Fruit fly (Drosophila melanogaster): Measurements from ENCODE around the gene NAAT1.
A peak's percentile ranks its signal among the peaks of the same experiment; 100 is the strongest.

NAAT1 gene

DNA sequence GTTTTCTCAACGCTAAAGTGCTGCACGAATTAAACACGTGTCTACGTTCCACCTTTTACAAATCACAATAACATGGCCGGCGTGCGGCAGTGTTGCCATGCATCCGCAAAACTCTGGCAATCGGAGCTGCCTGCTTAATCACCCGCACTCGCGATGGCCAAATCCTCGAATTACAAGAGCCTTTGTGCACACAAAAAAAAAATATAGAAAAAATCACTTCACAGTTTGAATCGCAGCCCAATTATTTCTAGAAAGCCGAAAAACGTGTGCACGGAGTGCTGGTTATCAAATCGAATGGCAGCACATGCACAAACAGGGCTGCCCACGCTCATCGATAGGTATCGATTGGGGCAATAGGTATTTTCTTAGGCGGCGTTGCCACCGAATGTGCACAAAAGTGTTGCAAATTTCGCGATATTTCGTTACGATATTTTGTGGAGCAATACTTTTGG, 9.9 kb upstream of the NAAT1 start, which contains the start of gene spoon (continued):
- no peak for TF ChIP-seq CG12769 (tag; optimal IDR thresholded peaks at IDR 0.05)
- peak; percentile 92 for TF ChIP-seq zen2 (GFP tag; IDR thresholded peaks at IDR 0.05; ENCODE audit: partially characterized antibody)
- TF ChIP-seq Chrac-16 (GFP tag; optimal IDR thresholded peaks at IDR 0.05), result no peak
- TF ChIP-seq CG9876 (GFP tag; optimal IDR thresholded peaks at IDR 0.05), result peak; percentile 37
- TF ChIP-seq chm (GFP tag; IDR thresholded peaks at IDR 0.05), result no peak
- TF ChIP-seq ems (GFP tag; optimal IDR thresholded peaks at IDR 0.05), result no peak
- peak; percentile 20 for TF ChIP-seq Fer1 (GFP tag; optimal IDR thresholded peaks at IDR 0.05)
- no peak for TF ChIP-seq CG3726 (GFP tag; IDR thresholded peaks at IDR 0.05)
- TF ChIP-seq CG11247 (GFP tag; IDR thresholded peaks at IDR 0.05), result peak; percentile 55
- peak; percentile 26 for TF ChIP-seq CG13775 (GFP tag; optimal IDR thresholded peaks at IDR 0.05)
- TF ChIP-seq cg (GFP tag; optimal IDR thresholded peaks at IDR 0.05), result no peak
- TF ChIP-seq vnd (GFP tag; IDR thresholded peaks at IDR 0.05; ENCODE audit: partially characterized antibody), result peak; percentile 91
- TF ChIP-seq CG3407 (GFP tag; optimal IDR thresholded peaks at IDR 0.05), result no peak
- no peak for TF ChIP-seq sug (tag; optimal IDR thresholded peaks at IDR 0.05)
- no peak for TF ChIP-seq CG15601 (tag; optimal IDR thresholded peaks at IDR 0.05)
- peak; percentile 38 for TF ChIP-seq HmgZ (tag; optimal IDR thresholded peaks at IDR 0.05)
- TF ChIP-seq Fer2 (tag; optimal IDR thresholded peaks at IDR 0.05), result no peak
- no peak for TF ChIP-seq da (GFP tag; optimal IDR thresholded peaks at IDR 0.05)
- TF ChIP-seq CG6683 (GFP tag; optimal IDR thresholded peaks at IDR 0.05), result no peak
- TF ChIP-seq CG17802 (tag; optimal IDR thresholded peaks at IDR 0.05), result peak; percentile 9
- peak; percentile 11 for TF ChIP-seq sd (tag; optimal IDR thresholded peaks at IDR 0.05)
- peak; percentile 63; the same call in 1 of the 3 replicates for TF ChIP-seq CG11560 (tag; IDR thresholded peaks at IDR 0.05)
- peak; percentile 77; the same call in 1 of the 2 replicates for TF ChIP-seq CG2129 (GFP tag; IDR thresholded peaks at IDR 0.05; ENCODE audit: partially characterized antibody)
- peak; percentile 42 for TF ChIP-seq fu2 (GFP tag; optimal IDR thresholded peaks at IDR 0.05)
- TF ChIP-seq Oaz (GFP tag; IDR thresholded peaks at IDR 0.05), result no peak
- TF ChIP-seq ATbp (GFP tag; optimal IDR thresholded peaks at IDR 0.05), result no peak
- peak; percentile 39 for TF ChIP-seq jumu (GFP tag; optimal IDR thresholded peaks at IDR 0.05)
- TF ChIP-seq CG15479 (GFP tag; optimal IDR thresholded peaks at IDR 0.05), result peak; percentile 61
- TF ChIP-seq bowl (GFP tag; IDR thresholded peaks at IDR 0.05), result no peak
- no peak for TF ChIP-seq Trl (optimal IDR thresholded peaks at IDR 0.05)
- peak; percentile 11 for TF ChIP-seq Trl (GFP tag; optimal IDR thresholded peaks at IDR 0.05)
- 0 out of 2 replicates have a peak, but pooled peaks have one; percentile 11 for TF ChIP-seq CG31224 (GFP tag; IDR thresholded peaks at IDR 0.05)
- peak; percentile 22 for TF ChIP-seq bab2 (GFP tag; optimal IDR thresholded peaks at IDR 0.05)
- TF ChIP-seq mirr (GFP tag; optimal IDR thresholded peaks at IDR 0.05), result no peak
- TF ChIP-seq Max (GFP tag; optimal IDR thresholded peaks at IDR 0.05), result peak; percentile 69
- TF ChIP-seq sna (GFP tag; IDR thresholded peaks at IDR 0.05; ENCODE audit: partially characterized antibody), result peak; percentile 82
- TF ChIP-seq CG12942 (GFP tag; optimal IDR thresholded peaks at IDR 0.05), result peak; percentile 5
- TF ChIP-seq CG11504 (tag; optimal IDR thresholded peaks at IDR 0.05), result no peak
- TF ChIP-seq Dip3 (GFP tag; optimal IDR thresholded peaks at IDR 0.05), result peak; percentile 34
- peak; percentile 96 for TF ChIP-seq Bgb (GFP tag; IDR thresholded peaks at IDR 0.05; ENCODE audit: partially characterized antibody)
- peak; percentile 83 for TF ChIP-seq Ets97D (GFP tag; optimal IDR thresholded peaks at IDR 0.05)
- TF ChIP-seq fd96Cb (tag; optimal IDR thresholded peaks at IDR 0.05), result no peak
- TF ChIP-seq lab (GFP tag; optimal IDR thresholded peaks at IDR 0.05), result peak; percentile 19
- TF ChIP-seq esg (GFP tag; conservative IDR thresholded peaks at IDR 0.05), result no peak
- TF ChIP-seq CG11696 (GFP tag; IDR thresholded peaks at IDR 0.05), result no peak
- no peak for TF ChIP-seq CG17829 (tag; optimal IDR thresholded peaks at IDR 0.05)
- TF ChIP-seq Elba2 (GFP tag; optimal IDR thresholded peaks at IDR 0.05), result peak; percentile 57
- TF ChIP-seq CG2712 (tag; optimal IDR thresholded peaks at IDR 0.05), result no peak
- peak; percentile 54 for TF ChIP-seq CG32532 (GFP tag; IDR thresholded peaks at IDR 0.05)
- peak; percentile 91; the same call in 3 of the 4 replicates for TF ChIP-seq chinmo (GFP tag; IDR thresholded peaks at IDR 0.05; ENCODE audit: partially characterized antibody)

All from whole organism, embryonic.